In the genomic region with DNA sequence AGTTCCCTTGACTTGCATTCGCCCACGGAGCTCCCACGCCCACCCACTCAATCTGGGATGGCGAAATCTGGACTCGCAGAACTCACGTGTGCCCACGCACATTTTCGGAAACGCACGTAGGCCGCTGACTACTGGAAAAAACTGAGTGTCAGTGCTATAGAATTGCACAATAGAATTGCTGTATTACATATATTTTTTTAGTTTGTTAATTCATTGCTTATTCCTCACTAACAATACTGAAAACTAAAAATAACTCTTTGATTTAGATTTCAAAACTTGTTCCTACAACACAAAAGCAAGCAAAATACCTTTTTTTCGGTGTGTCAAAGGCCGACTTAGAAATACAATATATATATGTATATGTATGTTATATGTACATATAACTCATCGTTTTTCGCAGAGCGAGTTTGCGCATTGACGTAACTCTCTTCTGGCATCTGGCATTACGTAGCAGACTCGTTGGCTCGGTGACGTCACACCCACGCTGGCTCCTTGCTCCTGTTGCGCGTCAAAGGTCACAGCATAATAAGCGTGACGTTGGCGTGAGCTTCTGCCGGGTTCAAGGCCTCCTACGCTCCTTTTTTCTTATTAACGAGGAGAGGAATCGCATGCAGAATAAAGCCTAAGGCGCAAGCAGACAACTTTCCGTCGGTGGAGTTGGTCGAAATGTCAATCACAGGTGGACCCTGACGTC, we compare ENCODE assay signal across 1 fruit fly cellular context.
TF ChIP-seq lines count a peak whose summit lies in the region.

No protein-coding gene starts in this region.

TF ChIP-seq in whole organism, embryonic, 481 proteins besides CTCF, POLR2A, EP300 and RAD21 (continued from another document and continues in another):
- TF ChIP-seq sc (optimal IDR thresholded peaks at IDR 0.05; lab: Kevin White, UChicago) (no peak), sc (GFP tag; optimal IDR thresholded peaks at IDR 0.05; lab: Kevin White, UChicago) (no peak), jing (GFP tag; optimal IDR thresholded peaks at IDR 0.05; lab: Kevin White, UChicago) (peak; percentile 6), abd-A (tag; optimal IDR thresholded peaks at IDR 0.05; lab: Kevin White, UChicago) (no peak), Dip2 (GFP tag; IDR thresholded peaks at IDR 0.05; lab: Robert Waterston, UW) (no peak), slou (GFP tag; optimal IDR thresholded peaks at IDR 0.05; lab: Kevin White, UChicago) (peak; percentile 80), CG8924 (tag; optimal IDR thresholded peaks at IDR 0.05; lab: Kevin White, UChicago) (peak; percentile 80), dm (GFP tag; optimal IDR thresholded peaks at IDR 0.05; lab: Kevin White, UChicago) (peak; percentile 44), CG3407 (GFP tag; optimal IDR thresholded peaks at IDR 0.05; lab: Kevin White, UChicago) (peak; percentile 40), Oaz (GFP tag; IDR thresholded peaks at IDR 0.05; lab: Robert Waterston, UW) (no peak), corto (GFP tag; optimal IDR thresholded peaks at IDR 0.05; lab: Kevin White, UChicago) (no peak), CG1792 (GFP tag; optimal IDR thresholded peaks at IDR 0.05; lab: Kevin White, UChicago) (peak; percentile 37), Kr (GFP tag; optimal IDR thresholded peaks at IDR 0.05; lab: Kevin White, UChicago) (no peak), CG10431 (GFP tag; optimal IDR thresholded peaks at IDR 0.05; lab: Kevin White, UChicago) (no peak), Rx (GFP tag; IDR thresholded peaks at IDR 0.05; lab: Robert Waterston, UW) (no peak), fu2 (GFP tag; optimal IDR thresholded peaks at IDR 0.05; lab: Kevin White, UChicago) (peak; percentile 68), z (GFP tag; IDR thresholded peaks at IDR 0.05; lab: Robert Waterston, UW) (no peak), Poxn (GFP tag; IDR thresholded peaks at IDR 0.05; lab: Robert Waterston, UW) (no peak), CG12299 (tag; optimal IDR thresholded peaks at IDR 0.05; lab: Kevin White, UChicago) (peak; percentile 74), fd64A (GFP tag; optimal IDR thresholded peaks at IDR 0.05; lab: Kevin White, UChicago) (no peak), ac (GFP tag; optimal IDR thresholded peaks at IDR 0.05; lab: Kevin White, UChicago) (no peak), trh (GFP tag; optimal IDR thresholded peaks at IDR 0.05; lab: Kevin White, UChicago) (peak; percentile 35), Adf1 (GFP tag; IDR thresholded peaks at IDR 0.05; lab: Robert Waterston, UW) (no peak), CG17328 (GFP tag; IDR thresholded peaks at IDR 0.05; lab: Robert Waterston, UW) (no peak), CG6813 (GFP tag; optimal IDR thresholded peaks at IDR 0.05; lab: Kevin White, UChicago) (peak; percentile 83), CG2129 (GFP tag; IDR thresholded peaks at IDR 0.05; lab: Robert Waterston, UW; ENCODE audit: partially characterized antibody) (no peak), maf-S (GFP tag; optimal IDR thresholded peaks at IDR 0.05; lab: Kevin White, UChicago) (peak; percentile 49), Hmx (GFP tag; optimal IDR thresholded peaks at IDR 0.05; lab: Kevin White, UChicago) (no peak), HmgZ (tag; optimal IDR thresholded peaks at IDR 0.05; lab: Kevin White, UChicago) (peak; percentile 83), Xrp1 (GFP tag; IDR thresholded peaks at IDR 0.05; lab: Robert Waterston, UW) (no peak), eyg (GFP tag; optimal IDR thresholded peaks at IDR 0.05; lab: Kevin White, UChicago) (peak; percentile 65), CG6765 (GFP tag; optimal IDR thresholded peaks at IDR 0.05; lab: Kevin White, UChicago) (peak; percentile 85), usp (GFP tag; optimal IDR thresholded peaks at IDR 0.05; lab: Kevin White, UChicago) (no peak), CG11723 (GFP tag; optimal IDR thresholded peaks at IDR 0.05; lab: Kevin White, UChicago) (no peak), ci (GFP tag; IDR thresholded peaks at IDR 0.05; lab: Robert Waterston, UW) (no peak), CG12071 (GFP tag; optimal IDR thresholded peaks at IDR 0.05; lab: Kevin White, UChicago) (peak; percentile 73), CG31365 (tag; optimal IDR thresholded peaks at IDR 0.05; lab: Kevin White, UChicago) (peak; percentile 26), CG30403 (GFP tag; optimal IDR thresholded peaks at IDR 0.05; lab: Kevin White, UChicago) (peak; percentile 84), CG1529 (GFP tag; optimal IDR thresholded peaks at IDR 0.05; lab: Kevin White, UChicago) (no peak), HLH54F (GFP tag; optimal IDR thresholded peaks at IDR 0.05; lab: Kevin White, UChicago) (peak; percentile 76), CG17385 (GFP tag; optimal IDR thresholded peaks at IDR 0.05; lab: Kevin White, UChicago) (peak; percentile 81), Rfx (GFP tag; IDR thresholded peaks at IDR 0.05; lab: Robert Waterston, UW) (no peak), Optix (GFP tag; IDR thresholded peaks at IDR 0.05; lab: Robert Waterston, UW) (no peak), cas (GFP tag; IDR thresholded peaks at IDR 0.05; lab: Robert Waterston, UW) (no peak), Tbp (GFP tag; optimal IDR thresholded peaks at IDR 0.05; lab: Kevin White, UChicago) (no peak), CG17612 (GFP tag; IDR thresholded peaks at IDR 0.05; lab: Robert Waterston, UW) (no peak), Gug (GFP tag; IDR thresholded peaks at IDR 0.05; lab: Robert Waterston, UW) (peak; percentile 73; the same call in 3 of the 4 replicates), HLH3B (GFP tag; IDR thresholded peaks at IDR 0.05; lab: Robert Waterston, UW) (no peak), HmgD (GFP tag; optimal IDR thresholded peaks at IDR 0.05; lab: Kevin White, UChicago) (no peak), CG6791 (GFP tag; IDR thresholded peaks at IDR 0.05; lab: Robert Waterston, UW; ENCODE audit: partially characterized antibody) (no peak), CG12744 (GFP tag; optimal IDR thresholded peaks at IDR 0.05; lab: Kevin White, UChicago) (peak; percentile 67), Mrtf (GFP tag; IDR thresholded peaks at IDR 0.05; lab: Robert Waterston, UW) (no peak), vnd (GFP tag; IDR thresholded peaks at IDR 0.05; lab: Robert Waterston, UW; ENCODE audit: partially characterized antibody) (no peak), CG11085 (GFP tag; IDR thresholded peaks at IDR 0.05; lab: Robert Waterston, UW) (no peak), Sox102F (GFP tag; optimal IDR thresholded peaks at IDR 0.05; lab: Kevin White, UChicago) (peak; percentile 80), CG34376 (GFP tag; optimal IDR thresholded peaks at IDR 0.05; lab: Kevin White, UChicago) (peak; percentile 57), crol (GFP tag; IDR thresholded peaks at IDR 0.05; lab: Robert Waterston, UW) (no peak), gro (GFP tag; optimal IDR thresholded peaks at IDR 0.05; lab: Kevin White, UChicago) (peak; percentile 65), ken (GFP tag; IDR thresholded peaks at IDR 0.05; lab: Robert Waterston, UW) (no peak), CG31388 (GFP tag; optimal IDR thresholded peaks at IDR 0.05; lab: Kevin White, UChicago) (peak; percentile 33), Dref (GFP tag; IDR thresholded peaks at IDR 0.05; lab: Robert Waterston, UW) (no peak), sqz (GFP tag; optimal IDR thresholded peaks at IDR 0.05; lab: Kevin White, UChicago) (peak; percentile 51), CG4360 (GFP tag; IDR thresholded peaks at IDR 0.05; lab: Robert Waterston, UW) (no peak), HLH4C (GFP tag; IDR thresholded peaks at IDR 0.05; lab: Robert Waterston, UW; ENCODE audit: partially characterized antibody) (no peak), tx (GFP tag; optimal IDR thresholded peaks at IDR 0.05; lab: Kevin White, UChicago) (peak; percentile 65), Hand (GFP tag; optimal IDR thresholded peaks at IDR 0.05; lab: Kevin White, UChicago) (peak; percentile 86), CkIIα-i1 (GFP tag; IDR thresholded peaks at IDR 0.05; lab: Robert Waterston, UW) (no peak), lov (optimal IDR thresholded peaks at IDR 0.05; lab: Kevin White, UChicago) (no peak), lov (GFP tag; IDR thresholded peaks at IDR 0.05; lab: Robert Waterston, UW) (no peak), CG32532 (GFP tag; IDR thresholded peaks at IDR 0.05; lab: Robert Waterston, UW) (no peak), Aef1 (GFP tag; IDR thresholded peaks at IDR 0.05; lab: Robert Waterston, UW) (no peak), dysf (GFP tag; IDR thresholded peaks at IDR 0.05; lab: Robert Waterston, UW) (no peak), CG10274 (GFP tag; optimal IDR thresholded peaks at IDR 0.05; lab: Kevin White, UChicago) (peak; percentile 56), HLHmδ (GFP tag; optimal IDR thresholded peaks at IDR 0.05; lab: Kevin White, UChicago) (no peak), CG2712 (tag; optimal IDR thresholded peaks at IDR 0.05; lab: Kevin White, UChicago) (peak; percentile 78), nerfin-2 (GFP tag; IDR thresholded peaks at IDR 0.05; lab: Robert Waterston, UW; ENCODE audit: partially characterized antibody) (no peak), CG12236 (GFP tag; optimal IDR thresholded peaks at IDR 0.05; lab: Kevin White, UChicago) (peak; percentile 6), CG34224 (GFP tag; IDR thresholded peaks at IDR 0.05; lab: Robert Waterston, UW; ENCODE audit: partially characterized antibody) (no peak), grau (tag; optimal IDR thresholded peaks at IDR 0.05; lab: Kevin White, UChicago) (peak; percentile 88), Max (GFP tag; optimal IDR thresholded peaks at IDR 0.05; lab: Kevin White, UChicago) (peak; percentile 59), D19A (tag; optimal IDR thresholded peaks at IDR 0.05; lab: Kevin White, UChicago) (peak; percentile 58), tll (GFP tag; optimal IDR thresholded peaks at IDR 0.05; lab: Kevin White, UChicago) (no peak), schlank (tag; optimal IDR thresholded peaks at IDR 0.05; lab: Kevin White, UChicago) (peak; percentile 77), bsh (GFP tag; optimal IDR thresholded peaks at IDR 0.05; lab: Kevin White, UChicago) (peak in 1 of 2 experiments; percentile 64), CG30431 (GFP tag; optimal IDR thresholded peaks at IDR 0.05; lab: Kevin White, UChicago) (peak; percentile 23), tap (tag; optimal IDR thresholded peaks at IDR 0.05; lab: Kevin White, UChicago) (peak; percentile 72), CG6254 (GFP tag; optimal IDR thresholded peaks at IDR 0.05; lab: Kevin White, UChicago) (no peak), Myb (GFP tag; optimal IDR thresholded peaks at IDR 0.05; lab: Kevin White, UChicago) (peak; percentile 51), pan (optimal IDR thresholded peaks at IDR 0.05; lab: Kevin White, UChicago) (no peak), pan (GFP tag; optimal IDR thresholded peaks at IDR 0.05 in 1 of 2, IDR thresholded peaks at IDR 0.05 in 1 of 2) (no peak), pita (GFP tag; optimal IDR thresholded peaks at IDR 0.05; lab: Kevin White, UChicago) (no peak), CG12104 (GFP tag; optimal IDR thresholded peaks at IDR 0.05; lab: Kevin White, UChicago) (peak; percentile 72), Mes4 (GFP tag; optimal IDR thresholded peaks at IDR 0.05; lab: Kevin White, UChicago) (no peak), CG11093 (GFP tag; IDR thresholded peaks at IDR 0.05; lab: Robert Waterston, UW) (no peak; the same call in 1 of the 3 replicates), exex (tag; optimal IDR thresholded peaks at IDR 0.05; lab: Kevin White, UChicago) (peak; percentile 24), CG6683 (GFP tag; optimal IDR thresholded peaks at IDR 0.05; lab: Kevin White, UChicago) (peak; percentile 77), CG4617 (GFP tag; optimal IDR thresholded peaks at IDR 0.05; lab: Kevin White, UChicago; ENCODE audit: borderline replicate concordance) (peak; percentile 8), eve (GFP tag; optimal IDR thresholded peaks at IDR 0.05; lab: Kevin White, UChicago) (peak in 1 of 2 experiments; percentile 80), mld (GFP tag; IDR thresholded peaks at IDR 0.05; lab: Robert Waterston, UW; ENCODE audit: partially characterized antibody) (no peak), CG15269 (tag; optimal IDR thresholded peaks at IDR 0.05; lab: Kevin White, UChicago) (peak; percentile 89), pb (GFP tag; optimal IDR thresholded peaks at IDR 0.05; lab: Kevin White, UChicago) (peak; percentile 47), ara (GFP tag; IDR thresholded peaks at IDR 0.05; lab: Robert Waterston, UW) (no peak), toy (GFP tag; IDR thresholded peaks at IDR 0.05; lab: Robert Waterston, UW) (no peak), Dad (GFP tag; optimal IDR thresholded peaks at IDR 0.05; lab: Kevin White, UChicago) (peak; percentile 20), Antp (GFP tag; optimal IDR thresholded peaks at IDR 0.05; lab: Kevin White, UChicago) (peak; percentile 42), hth (optimal IDR thresholded peaks at IDR 0.05; lab: Kevin White, UChicago) (no peak), CG12155 (GFP tag; optimal IDR thresholded peaks at IDR 0.05; lab: Kevin White, UChicago) (peak; percentile 77), CG18476 (GFP tag; optimal IDR thresholded peaks at IDR 0.05; lab: Kevin White, UChicago) (peak; percentile 84), ttk (GFP tag; IDR thresholded peaks at IDR 0.05; lab: Robert Waterston, UW) (no peak), chif (GFP tag; optimal IDR thresholded peaks at IDR 0.05; lab: Kevin White, UChicago) (peak; percentile 31 to 50), tup (GFP tag; optimal IDR thresholded peaks at IDR 0.05; lab: Kevin White, UChicago) (peak; percentile 54), bab2 (GFP tag; optimal IDR thresholded peaks at IDR 0.05; lab: Kevin White, UChicago) (peak; percentile 72), Blimp-1 (GFP tag; optimal IDR thresholded peaks at IDR 0.05; lab: Kevin White, UChicago) (peak; percentile 62), Xbp1 (GFP tag; optimal IDR thresholded peaks at IDR 0.05; lab: Kevin White, UChicago) (peak; percentile 78), Vsx1 (GFP tag; optimal IDR thresholded peaks at IDR 0.05; lab: Kevin White, UChicago) (peak; percentile 65), hbn (GFP tag; IDR thresholded peaks at IDR 0.05; lab: Robert Waterston, UW; ENCODE audit: partially characterized antibody) (no peak), gcm (GFP tag; optimal IDR thresholded peaks at IDR 0.05; lab: Kevin White, UChicago) (peak; percentile 35), fd96Cb (tag; optimal IDR thresholded peaks at IDR 0.05; lab: Kevin White, UChicago) (peak; percentile 65), kay (GFP tag; optimal IDR thresholded peaks at IDR 0.05; lab: Kevin White, UChicago) (peak; percentile 65), ftz-f1 (GFP tag; optimal IDR thresholded peaks at IDR 0.05; lab: Kevin White, UChicago) (no peak), CG34422 (GFP tag; IDR thresholded peaks at IDR 0.05; lab: Robert Waterston, UW) (no peak), Dll (GFP tag; IDR thresholded peaks at IDR 0.05; lab: Robert Waterston, UW; ENCODE audit: partially characterized antibody) (no peak), CG8478 (optimal IDR thresholded peaks at IDR 0.05; lab: Kevin White, UChicago) (no peak), prd (optimal IDR thresholded peaks at IDR 0.05; lab: Kevin White, UChicago) (no peak), prd (GFP tag; IDR thresholded peaks at IDR 0.05; lab: Robert Waterston, UW) (no peak), run (tag; optimal IDR thresholded peaks at IDR 0.05; lab: Kevin White, UChicago) (no peak), slbo (GFP tag; IDR thresholded peaks at IDR 0.05; lab: Robert Waterston, UW) (no peak)
